Worm (Caenorhabditis elegans): Measurements from ENCODE around the gene srx-17.

srx-17 gene

DNA sequence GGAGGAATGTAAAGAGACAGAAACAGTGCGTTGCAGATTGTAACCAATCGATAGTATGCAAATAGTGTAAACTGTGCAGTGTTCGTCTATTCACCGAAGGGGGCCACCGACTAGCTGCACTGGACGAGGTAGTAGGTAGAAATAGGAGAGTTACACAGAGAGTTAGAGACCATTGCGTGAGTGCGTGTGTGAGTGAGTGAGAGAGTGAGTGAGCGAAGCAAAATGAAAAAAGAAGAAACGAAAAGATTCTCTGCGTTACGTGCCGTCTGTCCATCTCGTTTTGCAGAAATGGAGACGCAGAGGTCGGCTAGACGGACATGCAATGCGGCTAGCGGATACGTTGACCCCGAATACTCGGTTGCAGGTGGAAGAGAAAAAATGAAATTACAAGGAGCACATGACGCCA, 32.5 kb upstream of the srx-17 start:
- TF ChIP-seq ztf-11 (tag; optimal IDR thresholded peaks at IDR 0.05) (no peak), ham-2 (GFP tag; optimal IDR thresholded peaks at IDR 0.05) (peak; percentile 96), sptf-1 (tag; optimal IDR thresholded peaks at IDR 0.05) (peak; percentile 53), hlh-1 (tag; optimal IDR thresholded peaks at IDR 0.05) (peak; percentile 80), nhr-76 (tag; optimal IDR thresholded peaks at IDR 0.05) (no peak), drap-1 (GFP tag; optimal IDR thresholded peaks at IDR 0.05) (peak; percentile 9), unc-39 (tag; optimal IDR thresholded peaks at IDR 0.05) (no peak), tbx-8 (GFP tag; optimal IDR thresholded peaks at IDR 0.05) (no peak), blmp-1 (tag; optimal IDR thresholded peaks at IDR 0.05) (no peak), zip-8 (tag; optimal IDR thresholded peaks at IDR 0.05) (peak; percentile 3), flh-1 (GFP tag; optimal IDR thresholded peaks at IDR 0.05) (no peak), lsy-2 (tag; optimal IDR thresholded peaks at IDR 0.05) (peak; percentile 16), mls-2 (tag; optimal IDR thresholded peaks at IDR 0.05) (peak; percentile 75), sem-2 (GFP tag; optimal IDR thresholded peaks at IDR 0.05) (no peak), cnd-1 (tag; optimal IDR thresholded peaks at IDR 0.05) (peak; percentile 69), lin-32 (GFP tag; optimal IDR thresholded peaks at IDR 0.05) (no peak), unc-62 (GFP tag; optimal IDR thresholded peaks at IDR 0.05) (peak; percentile 56), nhr-2 (tag; optimal IDR thresholded peaks at IDR 0.05) (peak; percentile 76), bed-3 (GFP tag; optimal IDR thresholded peaks at IDR 0.05) (no peak), nhr-12 (tag; optimal IDR thresholded peaks at IDR 0.05) (no peak), pha-4 (tag; optimal IDR thresholded peaks at IDR 0.05) (peak; percentile 64), ceh-83 (GFP tag; optimal IDR thresholded peaks at IDR 0.05) (no peak), lin-13 (tag; optimal IDR thresholded peaks at IDR 0.05) (peak; percentile 15), mab-5 (tag; optimal IDR thresholded peaks at IDR 0.05) (no peak), ces-1 (GFP tag; optimal IDR thresholded peaks at IDR 0.05) (peak; percentile 43), M03D4.4 (tag; optimal IDR thresholded peaks at IDR 0.05) (peak; percentile 45), ceh-39 (tag; optimal IDR thresholded peaks at IDR 0.05) (peak; percentile 78), nhr-28 (tag; optimal IDR thresholded peaks at IDR 0.05) (no peak), elt-1 (tag; optimal IDR thresholded peaks at IDR 0.05; ENCODE audit: borderline replicate concordance, insufficient read depth) (no peak), elt-3 (tag; optimal IDR thresholded peaks at IDR 0.05) (no peak), snpc-4 (tag; optimal IDR thresholded peaks at IDR 0.05) (no peak), ceh-43 (GFP tag; optimal IDR thresholded peaks at IDR 0.05) (no peak), unc-120 (tag; optimal IDR thresholded peaks at IDR 0.05; ENCODE audit: poor library complexity, severe bottlenecking) (peak; percentile 74), nhr-237 (tag; optimal IDR thresholded peaks at IDR 0.05) (no peak), mep-1 (tag; optimal IDR thresholded peaks at IDR 0.05) (peak; percentile 74)

DNA sequence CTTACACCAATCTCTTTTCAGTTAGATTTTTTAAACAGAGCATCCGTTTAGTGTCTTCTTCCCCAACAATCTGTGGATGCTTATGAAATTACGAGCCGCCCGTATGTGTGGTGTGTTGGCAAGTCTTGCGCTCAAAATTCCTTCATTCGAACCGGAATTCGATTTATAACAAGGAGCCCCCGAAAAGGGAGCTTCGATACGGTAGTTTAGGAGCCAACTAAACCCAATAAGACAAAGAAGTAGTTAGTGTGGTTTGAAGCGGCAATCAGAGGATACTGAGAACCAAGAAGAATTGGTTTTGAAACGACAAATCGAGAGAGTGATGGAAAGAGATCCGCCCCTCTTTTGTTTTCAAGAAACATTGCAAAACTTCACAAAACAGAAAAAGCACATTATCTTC, 28.7 kb upstream of the srx-17 start:
- TF ChIP-seq ces-1 (GFP tag; optimal IDR thresholded peaks at IDR 0.05), result peak; percentile 89
- no peak for TF ChIP-seq nhr-76 (tag; optimal IDR thresholded peaks at IDR 0.05)

DNA sequence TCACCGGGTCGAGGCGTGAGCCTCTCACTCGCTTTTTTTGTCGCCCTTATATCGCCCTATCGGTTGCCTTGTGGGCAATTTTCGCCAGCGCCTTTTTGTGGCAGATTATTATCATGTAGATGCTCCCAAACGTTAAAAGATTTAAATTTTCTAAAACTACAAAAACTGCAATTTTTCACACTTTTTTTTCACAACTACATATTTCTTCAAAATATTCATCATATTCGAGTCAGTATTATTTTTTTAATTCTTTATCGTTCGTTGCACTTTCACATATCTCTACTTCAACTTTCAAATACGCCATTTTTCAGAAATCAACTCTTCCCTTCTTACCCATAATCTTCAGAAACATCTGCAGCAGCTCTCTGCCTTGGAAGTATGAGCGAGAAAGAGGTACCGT, 28.1 kb upstream of the srx-17 start, which contains the start of gene ceh-24:
ceh-24 (plus strand) TSS at position 301 of the 400 bp plus-strand sequence.
- no peak for TF ChIP-seq tbx-8 (GFP tag; optimal IDR thresholded peaks at IDR 0.05)

DNA sequence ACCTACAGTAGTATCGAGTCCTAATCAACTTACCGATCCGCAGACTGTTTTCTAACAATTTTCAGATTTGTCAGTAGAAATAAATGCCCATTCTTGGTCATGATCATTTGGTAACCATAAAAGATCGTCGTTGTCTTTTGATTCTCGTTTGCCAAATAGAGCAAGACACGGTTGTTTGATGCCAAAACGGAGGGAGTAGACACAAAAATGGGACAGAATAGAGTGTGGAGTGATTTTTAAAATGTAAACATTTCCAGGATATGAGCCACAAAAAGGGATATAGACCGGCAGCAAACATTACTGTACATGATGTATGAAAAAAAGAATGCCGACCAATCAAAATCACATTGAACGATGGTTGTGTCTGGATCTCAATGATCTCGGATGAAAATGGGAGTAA, 24.1 kb upstream of the srx-17 start, which contains the start of gene F55B12.2:
F55B12.2 (minus strand) TSS at position 101 of the 400 bp plus-strand sequence.
- TF ChIP-seq lin-13 (tag; optimal IDR thresholded peaks at IDR 0.05), result no peak
- no peak for TF ChIP-seq nhr-28 (tag; optimal IDR thresholded peaks at IDR 0.05)
- no peak for TF ChIP-seq ceh-43 (GFP tag; optimal IDR thresholded peaks at IDR 0.05)
- no peak for TF ChIP-seq sem-2 (GFP tag; optimal IDR thresholded peaks at IDR 0.05)
- no peak for TF ChIP-seq elt-3 (tag; optimal IDR thresholded peaks at IDR 0.05)
- TF ChIP-seq bed-3 (GFP tag; optimal IDR thresholded peaks at IDR 0.05), result no peak
- no peak for TF ChIP-seq hlh-1 (tag; optimal IDR thresholded peaks at IDR 0.05)
- no peak for TF ChIP-seq elt-1 (tag; optimal IDR thresholded peaks at IDR 0.05; ENCODE audit: borderline replicate concordance, insufficient read depth)
- no peak for TF ChIP-seq tbx-8 (GFP tag; optimal IDR thresholded peaks at IDR 0.05)
- TF ChIP-seq lsy-2 (tag; optimal IDR thresholded peaks at IDR 0.05), result no peak
- no peak for TF ChIP-seq ham-2 (GFP tag; optimal IDR thresholded peaks at IDR 0.05)
- no peak for TF ChIP-seq M03D4.4 (tag; optimal IDR thresholded peaks at IDR 0.05)
- TF ChIP-seq nhr-12 (tag; optimal IDR thresholded peaks at IDR 0.05), result no peak
- no peak for TF ChIP-seq sptf-1 (tag; optimal IDR thresholded peaks at IDR 0.05)
- TF ChIP-seq flh-1 (GFP tag; optimal IDR thresholded peaks at IDR 0.05), result no peak
- no peak for TF ChIP-seq cnd-1 (tag; optimal IDR thresholded peaks at IDR 0.05)
- no peak for TF ChIP-seq lin-32 (GFP tag; optimal IDR thresholded peaks at IDR 0.05)
- TF ChIP-seq mab-5 (tag; optimal IDR thresholded peaks at IDR 0.05), result no peak
- no peak for TF ChIP-seq nhr-237 (tag; optimal IDR thresholded peaks at IDR 0.05)
- TF ChIP-seq ceh-39 (tag; optimal IDR thresholded peaks at IDR 0.05), result no peak
